Worm (Caenorhabditis elegans): ENCODE measurements around the gene gcy-36.
A peak's percentile ranks its signal among the peaks of the same experiment; 100 is the strongest.

gcy-36 gene

ce11 chrX:15535190-15535636, 56.4 kb downstream of the gcy-36 start:
- TF ChIP-seq ZK546.5 (tag; optimal IDR thresholded peaks at IDR 0.05), result no peak
- peak; percentile 4 for TF ChIP-seq nhr-21 (tag; optimal IDR thresholded peaks at IDR 0.05)
- no peak for TF ChIP-seq aly-2 (tag; optimal IDR thresholded peaks at IDR 0.05)
- TF ChIP-seq nhr-12 (tag; optimal IDR thresholded peaks at IDR 0.05), result no peak
- no peak for TF ChIP-seq nhr-23 (tag; optimal IDR thresholded peaks at IDR 0.05)
- peak; percentile 82 for TF ChIP-seq nhr-129 (tag; optimal IDR thresholded peaks at IDR 0.05)
- peak; percentile 91 for TF ChIP-seq zag-1 (tag; optimal IDR thresholded peaks at IDR 0.05)
- peak; percentile 74 for TF ChIP-seq C34F6.9 (tag; optimal IDR thresholded peaks at IDR 0.05)
- no peak for TF ChIP-seq blmp-1 (tag; optimal IDR thresholded peaks at IDR 0.05; ENCODE audit: insufficient read depth)
- no peak for TF ChIP-seq nhr-25 (tag; optimal IDR thresholded peaks at IDR 0.05)
- TF ChIP-seq lsy-2 (tag; optimal IDR thresholded peaks at IDR 0.05), result peak in 1 of 2 experiments; percentile 79
- peak; percentile 18 for TF ChIP-seq mab-5 (tag; optimal IDR thresholded peaks at IDR 0.05)
- no peak for TF ChIP-seq mbf-1 (tag; optimal IDR thresholded peaks at IDR 0.05)
- no peak for TF ChIP-seq ztf-1 (GFP tag; conservative IDR thresholded peaks at IDR 0.05)
- no peak for TF ChIP-seq nhr-11 (tag; optimal IDR thresholded peaks at IDR 0.05)
- TF ChIP-seq sma-9 (GFP tag; optimal IDR thresholded peaks at IDR 0.05), result peak; percentile 79
- no peak for TF ChIP-seq sma-9 (tag; optimal IDR thresholded peaks at IDR 0.05)
- peak; percentile 75 for TF ChIP-seq crh-2 (tag; optimal IDR thresholded peaks at IDR 0.05)
- TF ChIP-seq fos-1 (tag; optimal IDR thresholded peaks at IDR 0.05), result no peak
- peak; percentile 82 for TF ChIP-seq egl-27 (tag; optimal IDR thresholded peaks at IDR 0.05)
- no peak for TF ChIP-seq dmd-4 (tag; optimal IDR thresholded peaks at IDR 0.05)
- TF ChIP-seq ceh-82 (tag; optimal IDR thresholded peaks at IDR 0.05), result peak; percentile 30
- no peak for TF ChIP-seq peb-1 (tag; optimal IDR thresholded peaks at IDR 0.05)
- TF ChIP-seq R02D3.7 (tag; optimal IDR thresholded peaks at IDR 0.05), result no peak
- TF ChIP-seq lin-39 (tag; optimal IDR thresholded peaks at IDR 0.05), result peak; percentile 54
- TF ChIP-seq lin-11 (tag; optimal IDR thresholded peaks at IDR 0.05), result peak; percentile 42
- no peak for TF ChIP-seq snpc-4 (tag; optimal IDR thresholded peaks at IDR 0.05)
- peak; percentile 82 for TF ChIP-seq Y55F3AM.14 (GFP tag; optimal IDR thresholded peaks at IDR 0.05)
- no peak for TF ChIP-seq ztf-11 (tag; optimal IDR thresholded peaks at IDR 0.05)
- TF ChIP-seq sma-3 (GFP tag; optimal IDR thresholded peaks at IDR 0.05), result no peak
- TF ChIP-seq nhr-77 (tag; optimal IDR thresholded peaks at IDR 0.05), result no peak
- TF ChIP-seq nhr-6 (tag; optimal IDR thresholded peaks at IDR 0.05), result peak; percentile 62
- peak in 1 of 2 experiments; percentile 78 for TF ChIP-seq mdl-1 (tag; optimal IDR thresholded peaks at IDR 0.05)
- no peak for TF ChIP-seq nhr-10 (tag; optimal IDR thresholded peaks at IDR 0.05)
- TF ChIP-seq F13H6.1 (tag; optimal IDR thresholded peaks at IDR 0.05), result peak; percentile 65
- TF ChIP-seq unc-55 (GFP tag; optimal IDR thresholded peaks at IDR 0.05), result peak; percentile 87
- TF ChIP-seq ceh-16 (tag; optimal IDR thresholded peaks at IDR 0.05), result no peak
- peak; percentile 20 for TF ChIP-seq lin-13 (GFP tag; optimal IDR thresholded peaks at IDR 0.05)
- peak; percentile 71 for TF ChIP-seq sem-4 (tag; optimal IDR thresholded peaks at IDR 0.05)
- TF ChIP-seq unc-39 (tag; optimal IDR thresholded peaks at IDR 0.05), result no peak
- TF ChIP-seq ztf-4 (tag; optimal IDR thresholded peaks at IDR 0.05), result peak; percentile 30
- TF ChIP-seq elt-1 (tag; optimal IDR thresholded peaks at IDR 0.05), result no peak

All from whole organism, L2 larva.